Fruit fly (Drosophila melanogaster) whole organism, embryonic: ENCODE data around the gene CG10283.

Experiments used
- CG10366 ChIP-seq: fragments of 200-800 bp; sonication (Bioruptor generic); IDR thresholded peaks from 2 replicates; pipeline ENCODE4 v1.3.6; 2022; ENCODE audit warnings: missing biosample characterization, missing genetic modification characterization
- CG11093 ChIP-seq: fragments of 200-800 bp; sonication (Bioruptor generic); IDR thresholded peaks from 3 replicates; pipeline ENCODE4 v1.3.6; 2022; ENCODE audit warnings: missing biosample characterization, missing genetic modification characterization
- CG15514 ChIP-seq: fragments of 200-800 bp; sonication (Bioruptor generic); optimal IDR thresholded peaks from 3 replicates; lab custom pipeline; 2017; ENCODE audit warnings: missing biosample characterization, missing genetic modification characterization, mild to moderate bottlenecking, moderate library complexity, missing genetic modification reagents
- H2.0 ChIP-seq: fragments of 200-800 bp; sonication (Bioruptor generic); IDR thresholded peaks from 2 replicates; pipeline ENCODE4 v1.3.6; 2022; ENCODE audit warnings: missing biosample characterization, missing genetic modification characterization
- Sin3A ChIP-seq: fragments of >200 bp; optimal IDR thresholded peaks from 2 replicates; lab custom pipeline; 2018

DNA sequence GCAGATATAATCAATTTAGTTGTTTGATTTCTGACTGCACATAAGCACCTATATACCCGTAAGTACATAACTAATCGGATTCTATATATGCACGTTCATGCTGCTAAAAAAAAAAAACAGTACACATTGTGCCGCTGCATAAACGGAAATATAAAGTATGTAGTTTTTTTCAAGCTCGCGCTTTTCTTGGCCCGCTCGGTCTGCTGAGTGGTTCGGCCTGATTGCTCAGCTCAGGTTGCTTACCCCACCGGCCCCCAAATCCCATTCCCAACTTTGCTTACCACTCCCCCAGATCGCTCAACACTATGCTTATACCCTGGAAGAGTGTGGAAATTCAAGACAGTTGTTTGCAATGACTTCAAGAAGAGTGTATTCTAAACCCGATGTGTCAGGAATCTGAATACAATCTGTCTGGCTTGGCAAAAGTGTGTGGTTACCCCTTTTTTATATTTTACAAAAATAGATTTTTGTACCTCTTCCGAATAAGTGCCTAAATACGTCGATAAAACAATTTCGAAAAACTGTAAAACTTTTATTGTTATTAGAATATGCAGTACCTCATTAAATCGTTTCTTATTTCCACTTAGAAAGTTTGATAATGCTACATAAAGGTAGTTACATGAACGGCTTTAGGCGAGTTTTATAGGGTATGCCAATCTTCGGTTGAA is 5.7 kb downstream of the CG10283 start:
- no peak for TF ChIP-seq CG11093 (GFP tag; lab: Robert Waterston, UW)
- no peak for TF ChIP-seq CG10366 (GFP tag; lab: Robert Waterston, UW)
- TF ChIP-seq H2.0 (GFP tag; lab: Robert Waterston, UW): no peak
- no peak for TF ChIP-seq CG15514
- TF ChIP-seq Sin3A (lab: Kevin White, UChicago): no peak
